Worm (Caenorhabditis elegans): ENCODE results near the gene rpt-2.

Gene rpt-2

ce11 chrV:6030559-6030975, 13.1 kb upstream of the rpt-2 start:
- TF ChIP-seq lim-7 (GFP tag; IDR thresholded peaks at IDR 0.05) (no peak), nhr-28 (tag; optimal IDR thresholded peaks at IDR 0.05) (peak; percentile 11), snpc-4 (tag; optimal IDR thresholded peaks at IDR 0.05) (no peak), lin-1 (GFP tag; IDR thresholded peaks at IDR 0.05) (no peak), ZK546.5 (tag; optimal IDR thresholded peaks at IDR 0.05) (no peak), nhr-11 (tag; optimal IDR thresholded peaks at IDR 0.05) (peak; percentile 50), zag-1 (tag; optimal IDR thresholded peaks at IDR 0.05) (no peak), gei-8 (GFP tag; optimal IDR thresholded peaks at IDR 0.05) (no peak), madf-5 (GFP tag; IDR thresholded peaks at IDR 0.05) (no peak), ama-1 (optimal IDR thresholded peaks at IDR 0.05) (no peak), mxl-2 (GFP tag; conservative IDR thresholded peaks at IDR 0.05) (no peak), skn-1 (tag; optimal IDR thresholded peaks at IDR 0.05) (no peak), mdl-1 (tag; optimal IDR thresholded peaks at IDR 0.05) (peak in 1 of 2 experiments; percentile 23), unc-130 (GFP tag; optimal IDR thresholded peaks at IDR 0.05) (no peak), dmd-6 (GFP tag; IDR thresholded peaks at IDR 0.05) (0 out of 2 replicates have a peak, but pooled peaks have one; percentile 8), hmg-1.1 (GFP tag; IDR thresholded peaks at IDR 0.05) (0 out of 2 replicates have a peak, but pooled peaks have one; percentile 16), dpl-1 (GFP tag; optimal IDR thresholded peaks at IDR 0.05) (no peak), ctbp-1 (GFP tag; IDR thresholded peaks at IDR 0.05) (0 out of 2 replicates have a peak, but pooled peaks have one; percentile 65), lsy-2 (tag; optimal IDR thresholded peaks at IDR 0.05) (peak; percentile 12 to 42), unc-62 (GFP tag; optimal IDR thresholded peaks at IDR 0.05 in 1 of 2) (peak in 1 of 2 experiments; percentile 99), unc-62 (tag; optimal IDR thresholded peaks at IDR 0.05) (no peak), zip-11 (GFP tag; IDR thresholded peaks at IDR 0.05) (no peak), ZK337.2 (GFP tag; IDR thresholded peaks at IDR 0.05) (no peak), cey-2 (tag; optimal IDR thresholded peaks at IDR 0.05; ENCODE audit: borderline replicate concordance, insufficient read depth) (no peak), spr-1 (tag; optimal IDR thresholded peaks at IDR 0.05) (no peak), dve-1 (tag; optimal IDR thresholded peaks at IDR 0.05; ENCODE audit: insufficient read depth) (no peak), nhr-77 (tag; optimal IDR thresholded peaks at IDR 0.05) (no peak), dmd-9 (GFP tag; IDR thresholded peaks at IDR 0.05) (no peak), F26F4.8 (GFP tag; conservative IDR thresholded peaks at IDR 0.05) (no peak), saeg-2 (GFP tag; IDR thresholded peaks at IDR 0.05) (no peak), ceh-32 (tag; optimal IDR thresholded peaks at IDR 0.05; ENCODE audit: poor library complexity) (no peak), fkh-10 (GFP tag; optimal IDR thresholded peaks at IDR 0.05) (no peak), hif-1 (tag; optimal IDR thresholded peaks at IDR 0.05) (peak in 1 of 2 experiments; percentile 70), T26A8.4 (GFP tag; IDR thresholded peaks at IDR 0.05) (no peak), hlh-30 (tag; optimal IDR thresholded peaks at IDR 0.05; ENCODE audit: insufficient read depth) (peak; percentile 40), hlh-11 (tag; optimal IDR thresholded peaks at IDR 0.05) (peak; percentile 56), daf-16 (GFP tag; optimal IDR thresholded peaks at IDR 0.05) (peak in 1 of 2 experiments; percentile 27), daf-16 (tag; optimal IDR thresholded peaks at IDR 0.05) (no peak), mes-2 (tag; optimal IDR thresholded peaks at IDR 0.05; ENCODE audit: poor library complexity, severe bottlenecking) (no peak), D1046.2 (GFP tag; IDR thresholded peaks at IDR 0.05) (no peak), snpc-1.2 (GFP tag; IDR thresholded peaks at IDR 0.05) (no peak), aly-2 (tag; optimal IDR thresholded peaks at IDR 0.05) (no peak), ceh-20 (GFP tag; IDR thresholded peaks at IDR 0.05) (no peak), lin-13 (GFP tag; optimal IDR thresholded peaks at IDR 0.05) (no peak), mep-1 (tag; optimal IDR thresholded peaks at IDR 0.05) (peak; percentile 25), F49E8.2 (tag; optimal IDR thresholded peaks at IDR 0.05; ENCODE audit: borderline replicate concordance) (no peak), attf-4 (tag; optimal IDR thresholded peaks at IDR 0.05) (no peak), tra-1 (GFP tag; IDR thresholded peaks at IDR 0.05) (no peak), egl-43 (GFP tag; IDR thresholded peaks at IDR 0.05) (no peak), Y5F2A.4 (GFP tag; optimal IDR thresholded peaks at IDR 0.05) (no peak), nhr-102 (tag; optimal IDR thresholded peaks at IDR 0.05) (no peak), nhr-237 (tag; optimal IDR thresholded peaks at IDR 0.05) (no peak)

Data from whole organism, L4 larva.